Fruit fly (Drosophila melanogaster): Measurements from ENCODE around the gene CG13998.
A peak's percentile ranks its signal among the peaks of the same experiment; 100 is the strongest.

Gene CG13998

DNA sequence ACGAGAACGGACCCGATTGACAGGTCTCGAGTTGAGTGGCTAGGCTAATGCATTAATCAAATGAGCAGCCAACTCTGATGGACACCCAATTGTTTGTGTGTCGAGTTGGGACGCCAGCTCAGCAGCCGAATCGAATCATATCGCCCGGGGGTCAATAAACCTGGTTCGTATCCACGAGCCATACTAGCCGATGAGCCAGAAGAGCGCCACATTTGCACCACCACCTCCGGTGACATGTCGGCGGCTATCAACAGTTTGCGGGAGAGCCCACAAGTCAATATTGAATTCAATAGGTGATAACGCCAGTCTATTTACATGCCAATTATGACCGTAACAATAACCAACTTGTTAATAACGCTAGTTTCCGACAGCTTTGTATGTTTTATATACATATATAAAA, 17.5 kb upstream of the CG13998 start (continued):
- TF ChIP-seq B-H2 (GFP tag; optimal IDR thresholded peaks at IDR 0.05) (peak; percentile 71), Ets97D (GFP tag; optimal IDR thresholded peaks at IDR 0.05) (no peak), BtbVII (GFP tag; optimal IDR thresholded peaks at IDR 0.05) (peak; percentile 72), NC2β (GFP tag; optimal IDR thresholded peaks at IDR 0.05) (no peak), exex (tag; optimal IDR thresholded peaks at IDR 0.05) (peak; percentile 31), hkb (optimal IDR thresholded peaks at IDR 0.05) (no peak), hkb (GFP tag; IDR thresholded peaks at IDR 0.05) (peak; percentile 75), Atf6 (GFP tag; IDR thresholded peaks at IDR 0.05) (peak; percentile 61; the same call in 1 of the 2 replicates), nerfin-1 (tag; optimal IDR thresholded peaks at IDR 0.05) (peak; percentile 56), CG12071 (GFP tag; optimal IDR thresholded peaks at IDR 0.05) (peak; percentile 84), CG8924 (tag; optimal IDR thresholded peaks at IDR 0.05) (peak; percentile 59), CG18262 (tag; optimal IDR thresholded peaks at IDR 0.05) (peak; percentile 38), Doc2 (GFP tag; IDR thresholded peaks at IDR 0.05) (no peak), ewg (GFP tag; optimal IDR thresholded peaks at IDR 0.05) (peak; percentile 14), CG10267 (tag; optimal IDR thresholded peaks at IDR 0.05) (peak; percentile 17), CG11398 (GFP tag; optimal IDR thresholded peaks at IDR 0.05) (no peak), tup (GFP tag; optimal IDR thresholded peaks at IDR 0.05) (peak; percentile 56), CG2120 (GFP tag; optimal IDR thresholded peaks at IDR 0.05) (peak; percentile 37), ind (GFP tag; optimal IDR thresholded peaks at IDR 0.05) (no peak), dmrt11E (tag; optimal IDR thresholded peaks at IDR 0.05) (peak; percentile 33), tna (GFP tag; IDR thresholded peaks at IDR 0.05; ENCODE audit: partially characterized antibody) (no peak), mam (GFP tag; optimal IDR thresholded peaks at IDR 0.05) (no peak), hb (GFP tag; IDR thresholded peaks at IDR 0.05; ENCODE audit: partially characterized antibody) (no peak), Hey (tag; optimal IDR thresholded peaks at IDR 0.05) (peak; percentile 62), abd-A (tag; optimal IDR thresholded peaks at IDR 0.05) (peak; percentile 68), Oli (tag; optimal IDR thresholded peaks at IDR 0.05) (no peak), chinmo (GFP tag; IDR thresholded peaks at IDR 0.05; ENCODE audit: partially characterized antibody) (peak; percentile 86; the same call in 3 of the 4 replicates), CG14667 (GFP tag; IDR thresholded peaks at IDR 0.05) (no peak), Eip74EF (GFP tag; optimal IDR thresholded peaks at IDR 0.05) (peak in 1 of 2 experiments; percentile 27), Trl (optimal IDR thresholded peaks at IDR 0.05) (no peak), Trl (GFP tag; optimal IDR thresholded peaks at IDR 0.05) (no peak), sr (GFP tag; IDR thresholded peaks at IDR 0.05) (peak; percentile 49; the same call in 2 of the 3 replicates), ash1 (GFP tag; optimal IDR thresholded peaks at IDR 0.05) (peak; percentile 49), CG12236 (GFP tag; optimal IDR thresholded peaks at IDR 0.05) (no peak), grau (tag; optimal IDR thresholded peaks at IDR 0.05) (peak; percentile 30), CG10431 (GFP tag; optimal IDR thresholded peaks at IDR 0.05) (peak; percentile 40), CG12299 (tag; optimal IDR thresholded peaks at IDR 0.05) (peak; percentile 17), HHEX (GFP tag; optimal IDR thresholded peaks at IDR 0.05) (peak; percentile 71), eve (GFP tag; optimal IDR thresholded peaks at IDR 0.05) (no peak), Optix (GFP tag; IDR thresholded peaks at IDR 0.05) (0 out of 3 replicates have a peak, but pooled peaks have one; percentile 22), caup (GFP tag; optimal IDR thresholded peaks at IDR 0.05; ENCODE audit: severe bottlenecking) (peak; percentile 84), Asciz (GFP tag; optimal IDR thresholded peaks at IDR 0.05) (peak; percentile 79), CG7786 (GFP tag; optimal IDR thresholded peaks at IDR 0.05) (peak; percentile 0), CG3407 (GFP tag; optimal IDR thresholded peaks at IDR 0.05) (peak; percentile 76), seq (GFP tag; IDR thresholded peaks at IDR 0.05) (peak; percentile 73), Aef1 (GFP tag; IDR thresholded peaks at IDR 0.05) (no peak), ab (GFP tag; optimal IDR thresholded peaks at IDR 0.05) (no peak), CG10654 (GFP tag; optimal IDR thresholded peaks at IDR 0.05) (peak; percentile 47), wor (GFP tag; IDR thresholded peaks at IDR 0.05) (no peak), pan (optimal IDR thresholded peaks at IDR 0.05) (no peak), pan (GFP tag; optimal IDR thresholded peaks at IDR 0.05 in 1 of 2, IDR thresholded peaks at IDR 0.05 in 1 of 2) (peak in 1 of 2 experiments; percentile 57), fru (optimal IDR thresholded peaks at IDR 0.05) (no peak)

All from whole organism, embryonic.